Worm (Caenorhabditis elegans) whole organism, young adult: ENCODE results near the gene T01G6.10.

Source experiments
- D2030.7 ChIP-seq: fragments of 200-800 bp; sonication (Bioruptor generic); IDR thresholded peaks from 2 replicates; pipeline ENCODE4 v1.3.6; 2022; ENCODE audit warnings: missing genetic modification reagents, missing genetic modification characterization, missing compliant biosample characterization
- Y53G8AR.9 ChIP-seq: fragments of 200-800 bp; sonication (Bioruptor generic); conservative IDR thresholded peaks from 2 replicates; pipeline ENCODE4 v1.3.6; 2022; ENCODE audit warnings: missing genetic modification reagents, missing genetic modification characterization, missing compliant biosample characterization
- him-1 ChIP-seq: sonication (generic microtip); optimal IDR thresholded peaks from 2 replicates; lab custom pipeline; 2016; ENCODE audit warnings: missing genotype, missing genetic modification reagents, missing genetic modification characterization, missing compliant biosample characterization
- lin-35 ChIP-seq, 3 experiments: fragments of 150-350 bp in 2 of 3; sonication (generic microtip) in 1 of 3; optimal IDR thresholded peaks; 2 replicates each; lab custom pipeline; 2014 to 2018; ENCODE audit warnings: missing biosample characterization in 3 of 3, missing genetic modification characterization in 3 of 3, missing genetic modification reagents in 3 of 3
- mel-28 ChIP-seq: sonication (generic microtip); optimal IDR thresholded peaks from 2 replicates; lab custom pipeline; 2016; ENCODE audit warnings: borderline replicate concordance, mild to moderate bottlenecking, missing genetic modification characterization, missing compliant biosample characterization
- unc-130 ChIP-seq: sonication (generic microtip); optimal IDR thresholded peaks from 2 replicates; lab custom pipeline; 2016; ENCODE audit warnings: missing genetic modification reagents, missing genetic modification characterization, missing compliant biosample characterization

ce11 chrV:457839-458238 is 45.2 kb downstream of the T01G6.10 start:
- TF ChIP-seq him-1 (tag; lab: Kevin White, UChicago) (no peak), unc-130 (GFP tag; lab: Kevin White, UChicago) (no peak), lin-35 (GFP tag; optimal IDR thresholded peaks at IDR 0.05; lab: Kevin White, UChicago) (no peak), Y53G8AR.9 (no peak), D2030.7 (no peak), mel-28 (tag; lab: Kevin White, UChicago) (no peak)
